Fruit fly (Drosophila melanogaster) whole organism, adult: ENCODE results near the gene Irk1.

ENCODE experiments used
- CG12768 ChIP-seq: fragments of 200-800 bp; sonication (Bioruptor generic); optimal IDR thresholded peaks from 2 replicates; lab custom pipeline; 2017; ENCODE audit warnings: missing biosample characterization, missing genetic modification characterization, mild to moderate bottlenecking, moderate library complexity, missing genetic modification reagents
- CG33017 ChIP-seq: fragments of 200-800 bp; sonication (Bioruptor generic); optimal IDR thresholded peaks from 2 replicates; lab custom pipeline; 2018; ENCODE audit warnings: missing biosample characterization, mild to moderate bottlenecking, missing genetic modification characterization, moderate library complexity
- Hr96 ChIP-seq: fragments of 200-800 bp; sonication (Bioruptor generic); optimal IDR thresholded peaks from 2 replicates; lab custom pipeline; 2016; ENCODE audit warnings: missing biosample characterization, missing genetic modification characterization
- ovo ChIP-seq: fragments of 200-800 bp; sonication (Bioruptor generic); optimal IDR thresholded peaks from 2 replicates; lab custom pipeline; 2016; ENCODE audit warnings: missing biosample characterization, missing genetic modification characterization

dm6 chr3R:23226521-23227039 is 58.5 kb downstream of the Irk1 start, which contains the start of gene cnc:
- TF ChIP-seq ovo (GFP tag; lab: Kevin White, UChicago) (no peak), Hr96 (peak; percentile 46), CG33017 (peak; percentile 62), CG12768 (GFP tag; lab: Kevin White, UChicago) (peak; percentile 75)
